Worm (Caenorhabditis elegans): ENCODE data around the gene K01A12.4.

The K01A12.4 gene

DNA sequence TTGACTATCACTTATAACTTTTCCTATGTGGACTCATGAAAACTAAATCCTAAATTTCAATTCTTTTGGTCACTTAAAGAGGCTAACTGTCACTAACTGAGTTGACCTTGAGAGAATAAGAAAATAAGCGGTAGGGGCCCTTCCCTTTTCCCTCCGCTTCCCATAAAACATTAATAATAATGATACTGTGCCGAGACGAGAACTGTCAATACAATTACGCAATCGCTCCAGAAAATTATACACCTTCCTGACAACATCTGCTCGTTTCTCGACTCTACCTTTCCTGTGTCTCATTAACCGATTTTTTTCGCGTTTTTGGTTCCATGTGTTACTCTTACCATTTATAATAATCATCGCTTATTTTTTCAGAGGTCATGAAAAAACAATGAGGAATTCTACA, 50.2 kb downstream of the K01A12.4 start:
- TF ChIP-seq ceh-45 (GFP tag; IDR thresholded peaks at IDR 0.05) = no peak
- TF ChIP-seq fkh-6 (tag; optimal IDR thresholded peaks at IDR 0.05) = no peak
- TF ChIP-seq hlh-13 (GFP tag; optimal IDR thresholded peaks at IDR 0.05) = no peak
- no peak for TF ChIP-seq ceh-48 (tag; optimal IDR thresholded peaks at IDR 0.05)
- no peak for TF ChIP-seq ceh-24 (tag; optimal IDR thresholded peaks at IDR 0.05)
- TF ChIP-seq T23F11.4 (GFP tag; optimal IDR thresholded peaks at IDR 0.05) = no peak
- no peak for TF ChIP-seq lin-11 (tag; optimal IDR thresholded peaks at IDR 0.05)
- no peak for TF ChIP-seq pros-1 (tag; optimal IDR thresholded peaks at IDR 0.05)
- TF ChIP-seq C38D4.7 (GFP tag; optimal IDR thresholded peaks at IDR 0.05) = no peak
- TF ChIP-seq unc-55 (GFP tag; optimal IDR thresholded peaks at IDR 0.05) = no peak
- TF ChIP-seq ceh-9 (tag; optimal IDR thresholded peaks at IDR 0.05) = no peak
- no peak for TF ChIP-seq ref-2 (tag; optimal IDR thresholded peaks at IDR 0.05)
- TF ChIP-seq hlh-30 (tag; optimal IDR thresholded peaks at IDR 0.05; ENCODE audit: insufficient read depth) = no peak
- no peak for TF ChIP-seq lim-6 (tag; optimal IDR thresholded peaks at IDR 0.05)
